Fruit fly (Drosophila melanogaster) whole organism, embryonic: ENCODE data around the gene Cortactin.

Experiments
- Aef1 ChIP-seq: fragments of 200-800 bp; sonication (Bioruptor generic); IDR thresholded peaks from 3 replicates; pipeline ENCODE4 v1.3.6; 2022; ENCODE audit warnings: missing biosample characterization, missing genetic modification characterization
- B-H2 ChIP-seq: fragments of 200-800 bp; sonication (Bioruptor generic); optimal IDR thresholded peaks from 2 replicates; lab custom pipeline; 2018; ENCODE audit warnings: missing biosample characterization, mild to moderate bottlenecking, missing genetic modification characterization
- CG1024 ChIP-seq: fragments of 200-800 bp; sonication (Bioruptor generic); IDR thresholded peaks from 2 replicates; pipeline ENCODE4 v1.3.6; 2022; ENCODE audit warnings: missing biosample characterization, missing genetic modification characterization
- CG13424 ChIP-seq: fragments of 200-800 bp; sonication (Bioruptor generic); optimal IDR thresholded peaks from 2 replicates; lab custom pipeline; 2019; ENCODE audit warnings: missing biosample characterization, mild to moderate bottlenecking, missing genetic modification characterization, moderate library complexity
- CG15073 ChIP-seq: fragments of 200-800 bp; sonication (Bioruptor generic); optimal IDR thresholded peaks from 2 replicates; lab custom pipeline; 2016; ENCODE audit warnings: missing biosample characterization, missing genetic modification characterization
- CG15514 ChIP-seq: fragments of 200-800 bp; sonication (Bioruptor generic); optimal IDR thresholded peaks from 3 replicates; lab custom pipeline; 2017; ENCODE audit warnings: missing biosample characterization, missing genetic modification characterization, mild to moderate bottlenecking, moderate library complexity, missing genetic modification reagents
- CG17361 ChIP-seq: fragments of 200-800 bp; sonication (Bioruptor generic); IDR thresholded peaks from 3 replicates; pipeline ENCODE4 v1.3.6; 2022; ENCODE audit warnings: missing biosample characterization, missing genetic modification characterization
- CG2889 ChIP-seq: fragments of 200-800 bp; sonication (Bioruptor generic); IDR thresholded peaks from 3 replicates; pipeline ENCODE4 v1.3.6; 2022; ENCODE audit warnings: missing biosample characterization, missing genetic modification characterization
- CG31365 ChIP-seq: fragments of 200-800 bp; sonication (Bioruptor generic); optimal IDR thresholded peaks from 2 replicates; lab custom pipeline; 2018; ENCODE audit warnings: missing biosample characterization, mild to moderate bottlenecking, missing genetic modification characterization
- CG33213 ChIP-seq: fragments of 200-800 bp; sonication (Bioruptor generic); optimal IDR thresholded peaks from 3 replicates; lab custom pipeline; 2016; ENCODE audit warnings: missing biosample characterization, missing genetic modification characterization
- CG33557 ChIP-seq: fragments of 200-800 bp; sonication (Bioruptor generic); optimal IDR thresholded peaks from 2 replicates; lab custom pipeline; 2019; ENCODE audit warnings: missing biosample characterization, mild to moderate bottlenecking, missing genetic modification characterization, moderate library complexity
- CG3407 ChIP-seq: fragments of 200-800 bp; sonication (Bioruptor generic); optimal IDR thresholded peaks from 2 replicates; lab custom pipeline; 2018; ENCODE audit warnings: missing biosample characterization, mild to moderate bottlenecking, missing genetic modification characterization
- CG3995 ChIP-seq: fragments of 200-800 bp; sonication (Bioruptor generic); optimal IDR thresholded peaks from 3 replicates; lab custom pipeline; 2016; ENCODE audit warnings: missing biosample characterization, missing genetic modification characterization
- CG4424 ChIP-seq: fragments of 200-800 bp; sonication (Bioruptor generic); optimal IDR thresholded peaks from 3 replicates; lab custom pipeline; 2016; ENCODE audit warnings: missing biosample characterization, missing genetic modification characterization
- CG7963 ChIP-seq: fragments of 200-800 bp; sonication (Bioruptor generic); IDR thresholded peaks from 3 replicates; pipeline ENCODE4 v1.3.6; 2022; ENCODE audit warnings: missing biosample characterization, missing genetic modification characterization; ENCODE audit not compliant: partially characterized antibody
- CG8089 ChIP-seq: fragments of 200-800 bp; sonication (Bioruptor generic); optimal IDR thresholded peaks from 3 replicates; lab custom pipeline; 2016; ENCODE audit warnings: missing biosample characterization, missing genetic modification characterization
- CG9609 ChIP-seq: fragments of 200-800 bp; sonication (Bioruptor generic); optimal IDR thresholded peaks from 3 replicates; lab custom pipeline; 2016; ENCODE audit warnings: missing biosample characterization, missing genetic modification characterization
- CG9797 ChIP-seq: fragments of 200-800 bp; sonication (Bioruptor generic); optimal IDR thresholded peaks from 3 replicates; lab custom pipeline; 2018; ENCODE audit warnings: missing biosample characterization, mild to moderate bottlenecking, missing genetic modification characterization
- CkIIα-i1 ChIP-seq: fragments of 200-800 bp; sonication (Bioruptor generic); IDR thresholded peaks from 2 replicates; pipeline ENCODE4 v1.3.6; 2022; ENCODE audit warnings: missing biosample characterization, missing genetic modification characterization
- D19A ChIP-seq: fragments of 200-800 bp; optimal IDR thresholded peaks from 3 replicates; lab custom pipeline; 2019; ENCODE audit warnings: missing biosample characterization, mild to moderate bottlenecking, missing genetic modification characterization, moderate library complexity
- Dref ChIP-seq: fragments of 200-800 bp; sonication (Bioruptor generic); IDR thresholded peaks from 2 replicates; pipeline ENCODE4 v1.3.6; 2022; ENCODE audit warnings: missing biosample characterization, missing genetic modification characterization
- HLH3B ChIP-seq: fragments of 200-800 bp; sonication (Bioruptor generic); IDR thresholded peaks from 2 replicates; pipeline ENCODE4 v1.3.6; 2022; ENCODE audit warnings: missing biosample characterization, missing genetic modification characterization
- Hr51 ChIP-seq, 2 experiments: fragments of 200-800 bp; sonication (Bioruptor generic); optimal IDR thresholded peaks; 2 replicates in 1 of 2; 3 replicates in 1 of 2; lab custom pipeline; 2016 to 2018; ENCODE audit warnings: missing biosample characterization in 2 of 2, missing genetic modification characterization in 2 of 2, mild to moderate bottlenecking in 1 of 2, moderate library complexity in 1 of 2
- Meics ChIP-seq: fragments of 200-800 bp; sonication (Bioruptor generic); optimal IDR thresholded peaks from 2 replicates; lab custom pipeline; 2017; ENCODE audit warnings: missing biosample characterization, mild to moderate bottlenecking, missing genetic modification characterization
- NFAT ChIP-seq: fragments of 200-800 bp; sonication (Bioruptor generic); IDR thresholded peaks from 2 replicates; pipeline ENCODE4 v1.3.6; 2022; ENCODE audit warnings: missing biosample characterization, missing genetic modification characterization
- Nf-YA ChIP-seq: fragments of 200-800 bp; sonication (Bioruptor generic); IDR thresholded peaks from 2 replicates; pipeline ENCODE4 v1.3.6; 2022; ENCODE audit warnings: missing biosample characterization, missing genetic modification characterization
- Six4 ChIP-seq: fragments of 200-800 bp; sonication (Bioruptor generic); optimal IDR thresholded peaks from 2 replicates; lab custom pipeline; 2016; ENCODE audit warnings: missing biosample characterization, missing genetic modification characterization
- Sox102F ChIP-seq: fragments of 200-800 bp; sonication (Bioruptor generic); optimal IDR thresholded peaks from 2 replicates; lab custom pipeline; 2018; ENCODE audit warnings: missing biosample characterization, mild to moderate bottlenecking, missing genetic modification characterization, moderate library complexity
- Sry-δ ChIP-seq: fragments of 200-800 bp; sonication (Bioruptor generic); optimal IDR thresholded peaks from 2 replicates; lab custom pipeline; 2016; ENCODE audit warnings: missing biosample characterization, missing genetic modification characterization
- Xbp1 ChIP-seq: fragments of 200-800 bp; sonication (Bioruptor generic); optimal IDR thresholded peaks from 3 replicates; lab custom pipeline; 2016; ENCODE audit warnings: missing biosample characterization, mild to moderate bottlenecking, missing genetic modification characterization
- ac ChIP-seq: fragments of 200-800 bp; sonication (Bioruptor generic); optimal IDR thresholded peaks from 3 replicates; lab custom pipeline; 2017; ENCODE audit warnings: missing biosample characterization, mild to moderate bottlenecking, missing genetic modification characterization
- ara ChIP-seq: fragments of 200-800 bp; sonication (Bioruptor generic); IDR thresholded peaks from 2 replicates; pipeline ENCODE4 v1.3.6; 2022; ENCODE audit warnings: missing biosample characterization, missing genetic modification characterization
- bsh ChIP-seq, 2 experiments: fragments of 200-800 bp; sonication (Bioruptor generic); optimal IDR thresholded peaks; 2 replicates each; lab custom pipeline; 2017 to 2018; ENCODE audit warnings: mild to moderate bottlenecking in 2 of 2, missing biosample characterization in 2 of 2, missing genetic modification characterization in 2 of 2, moderate library complexity in 1 of 2
- chinmo ChIP-seq: fragments of 200-800 bp; sonication (Bioruptor generic); IDR thresholded peaks from 4 replicates; pipeline ENCODE4 v1.3.6; 2022; ENCODE audit warnings: missing biosample characterization, missing genetic modification characterization; ENCODE audit not compliant: partially characterized antibody
- ci ChIP-seq: fragments of 200-800 bp; sonication (Bioruptor generic); IDR thresholded peaks from 3 replicates; pipeline ENCODE4 v1.3.6; 2022; ENCODE audit warnings: missing biosample characterization, missing genetic modification characterization
- fd3F ChIP-seq: fragments of 200-800 bp; sonication (Bioruptor generic); optimal IDR thresholded peaks from 2 replicates; lab custom pipeline; 2018; ENCODE audit warnings: missing biosample characterization, mild to moderate bottlenecking, missing genetic modification characterization, moderate library complexity
- ftz-f1 ChIP-seq: fragments of 200-800 bp; sonication (Bioruptor generic); optimal IDR thresholded peaks from 2 replicates; lab custom pipeline; 2016; ENCODE audit warnings: missing biosample characterization, missing genetic modification characterization
- gfzf ChIP-seq: fragments of 200-800 bp; sonication (Bioruptor generic); optimal IDR thresholded peaks from 2 replicates; lab custom pipeline; 2016; ENCODE audit warnings: missing biosample characterization, mild to moderate bottlenecking, missing genetic modification characterization, moderate library complexity
- gsb-n ChIP-seq: fragments of 200-800 bp; sonication (Bioruptor generic); optimal IDR thresholded peaks from 3 replicates; lab custom pipeline; 2018; ENCODE audit warnings: missing biosample characterization, mild to moderate bottlenecking, missing genetic modification characterization
- lmd ChIP-seq: fragments of 200-800 bp; sonication (Bioruptor generic); IDR thresholded peaks from 2 replicates; pipeline ENCODE4 v1.3.6; 2022; ENCODE audit warnings: missing biosample characterization, missing genetic modification characterization
- mirr ChIP-seq: fragments of 200-800 bp; sonication (Bioruptor generic); optimal IDR thresholded peaks from 3 replicates; lab custom pipeline; 2018; ENCODE audit warnings: missing biosample characterization, mild to moderate bottlenecking, missing genetic modification characterization
- pb ChIP-seq: fragments of 200-800 bp; sonication (Bioruptor generic); optimal IDR thresholded peaks from 3 replicates; lab custom pipeline; 2016; ENCODE audit warnings: missing biosample characterization, missing genetic modification characterization
- sd ChIP-seq: fragments of 200-800 bp; sonication (Bioruptor generic); optimal IDR thresholded peaks from 3 replicates; lab custom pipeline; 2018; ENCODE audit warnings: missing biosample characterization, mild to moderate bottlenecking, missing genetic modification characterization, moderate library complexity
- slou ChIP-seq: fragments of 200-800 bp; sonication (Bioruptor generic); optimal IDR thresholded peaks from 3 replicates; lab custom pipeline; 2016; ENCODE audit warnings: missing biosample characterization, missing genetic modification characterization
- sqz ChIP-seq: fragments of 200-800 bp; sonication (Bioruptor generic); optimal IDR thresholded peaks from 3 replicates; lab custom pipeline; 2018; ENCODE audit warnings: missing biosample characterization, mild to moderate bottlenecking, missing genetic modification characterization
- tio ChIP-seq: fragments of 200-800 bp; sonication (Bioruptor generic); optimal IDR thresholded peaks from 2 replicates; lab custom pipeline; 2017; ENCODE audit warnings: missing biosample characterization, missing genetic modification characterization, inconsistent platforms
- tna ChIP-seq: fragments of 200-800 bp; sonication (Bioruptor generic); IDR thresholded peaks from 2 replicates; pipeline ENCODE4 v1.3.6; 2022; ENCODE audit warnings: missing biosample characterization, missing genetic modification characterization; ENCODE audit not compliant: partially characterized antibody
- tup ChIP-seq: fragments of 200-800 bp; sonication (Bioruptor generic); optimal IDR thresholded peaks from 2 replicates; lab custom pipeline; 2016; ENCODE audit warnings: missing biosample characterization, mild to moderate bottlenecking, missing genetic modification characterization, moderate library complexity
- unc-4 ChIP-seq: fragments of 200-800 bp; sonication (Bioruptor generic); IDR thresholded peaks from 2 replicates; pipeline ENCODE4 v1.3.6; 2022; ENCODE audit warnings: missing biosample characterization, missing genetic modification characterization; ENCODE audit not compliant: partially characterized antibody

Cortactin gene

dm6 chr3R:21065010-21065695, 882 bp upstream of the Cortactin start, which contains the start of gene AnxB9 (continued):
- peak; percentile 55 for TF ChIP-seq CG31365
- peak; percentile 41 for TF ChIP-seq tna (GFP tag; lab: Robert Waterston, UW)
- peak; percentile 38 for TF ChIP-seq CG3407 (GFP tag; lab: Kevin White, UChicago)
- TF ChIP-seq ara (GFP tag; lab: Robert Waterston, UW): no peak
- peak; percentile 82 for TF ChIP-seq Sry-δ (GFP tag; lab: Kevin White, UChicago)
- TF ChIP-seq unc-4 (GFP tag; lab: Robert Waterston, UW): no peak; the same call in 1 of the 2 replicates
- TF ChIP-seq lmd (GFP tag; lab: Robert Waterston, UW): no peak; the same call in 1 of the 2 replicates
- peak; percentile 94 for TF ChIP-seq sd (tag; lab: Kevin White, UChicago)
- TF ChIP-seq tio (GFP tag; lab: Kevin White, UChicago): no peak
- TF ChIP-seq B-H2: peak; percentile 34
- no peak for TF ChIP-seq CG9609 (GFP tag; lab: Kevin White, UChicago)
- TF ChIP-seq Xbp1: peak; percentile 5
- no peak for TF ChIP-seq ftz-f1 (GFP tag; lab: Kevin White, UChicago)
- TF ChIP-seq mirr (GFP tag; lab: Kevin White, UChicago): peak; percentile 40
- peak; percentile 48 for TF ChIP-seq Meics (GFP tag; lab: Kevin White, UChicago)
- no peak for TF ChIP-seq HLH3B
- no peak for TF ChIP-seq Hr51 (GFP tag; optimal IDR thresholded peaks at IDR 0.05; lab: Kevin White, UChicago)
- TF ChIP-seq CG8089 (GFP tag; lab: Kevin White, UChicago): no peak
- peak; percentile 17 for TF ChIP-seq CG33557 (GFP tag; lab: Kevin White, UChicago)
- TF ChIP-seq sqz (GFP tag; lab: Kevin White, UChicago): peak; percentile 33
- no peak for TF ChIP-seq CG1024
- TF ChIP-seq CG17361 (GFP tag; lab: Robert Waterston, UW): no peak
- TF ChIP-seq gfzf (GFP tag; lab: Kevin White, UChicago): no peak
- peak; percentile 72 for TF ChIP-seq CG15514
- no peak for TF ChIP-seq Six4 (GFP tag; lab: Kevin White, UChicago)
- peak; percentile 56; the same call in 1 of the 2 replicates for TF ChIP-seq NFAT (GFP tag; lab: Robert Waterston, UW)
- no peak for TF ChIP-seq CG9797 (GFP tag; lab: Kevin White, UChicago)
- peak; percentile 50; the same call in 2 of the 3 replicates for TF ChIP-seq Aef1 (GFP tag; lab: Robert Waterston, UW)
- peak; percentile 28 for TF ChIP-seq pb
- TF ChIP-seq Dref: peak; percentile 52
- no peak for TF ChIP-seq tup (GFP tag; lab: Kevin White, UChicago)
- TF ChIP-seq CG3995 (GFP tag; lab: Kevin White, UChicago): no peak
- TF ChIP-seq CG33213 (GFP tag; lab: Kevin White, UChicago): peak; percentile 56
- no peak for TF ChIP-seq CG13424
- no peak for TF ChIP-seq CkIIα-i1 (GFP tag; lab: Robert Waterston, UW)
- TF ChIP-seq D19A (tag; lab: Kevin White, UChicago): peak; percentile 4
- no peak for TF ChIP-seq Sox102F (GFP tag; lab: Kevin White, UChicago)
- TF ChIP-seq ci (GFP tag; lab: Robert Waterston, UW): peak; percentile 77
- TF ChIP-seq Nf-YA (GFP tag; lab: Robert Waterston, UW): no peak
- TF ChIP-seq fd3F (GFP tag; lab: Kevin White, UChicago): no peak
- no peak for TF ChIP-seq gsb-n (tag; lab: Kevin White, UChicago)
- peak in 1 of 2 experiments; percentile 20 for TF ChIP-seq bsh (GFP tag; optimal IDR thresholded peaks at IDR 0.05; lab: Kevin White, UChicago)
- no peak for TF ChIP-seq CG2889 (GFP tag; lab: Robert Waterston, UW)
- TF ChIP-seq CG15073 (GFP tag; lab: Kevin White, UChicago): no peak
- no peak for TF ChIP-seq CG4424 (GFP tag; lab: Kevin White, UChicago)
- TF ChIP-seq CG7963: peak; percentile 54; the same call in 2 of the 3 replicates
- TF ChIP-seq slou (GFP tag; lab: Kevin White, UChicago): no peak
- peak; percentile 82; the same call in 3 of the 4 replicates for TF ChIP-seq chinmo (GFP tag; lab: Robert Waterston, UW)
- peak; percentile 15 for TF ChIP-seq ac (GFP tag; lab: Kevin White, UChicago)
